Fruit fly (Drosophila melanogaster) whole organism, embryonic: ENCODE results near the gene CG10274.
A peak's percentile ranks its signal among the peaks of the same experiment; 100 is the strongest.

Experiments used
- Atf-2 ChIP-seq: fragments of 200-800 bp; sonication (Bioruptor generic); optimal IDR thresholded peaks from 2 replicates; lab custom pipeline; 2016; ENCODE audit warnings: missing biosample characterization, missing genetic modification characterization
- B-H2 ChIP-seq: fragments of 200-800 bp; sonication (Bioruptor generic); optimal IDR thresholded peaks from 2 replicates; lab custom pipeline; 2018; ENCODE audit warnings: missing biosample characterization, mild to moderate bottlenecking, missing genetic modification characterization
- CG10543 ChIP-seq: fragments of 200-800 bp; sonication (Bioruptor generic); optimal IDR thresholded peaks from 3 replicates; lab custom pipeline; 2017; ENCODE audit warnings: missing biosample characterization, mild to moderate bottlenecking, missing genetic modification characterization, moderate library complexity
- CG11247 ChIP-seq: fragments of 200-800 bp; sonication (Bioruptor generic); IDR thresholded peaks from 2 replicates; pipeline ENCODE4 v1.3.6; 2022; ENCODE audit warnings: missing biosample characterization, missing genetic modification characterization
- CG11398 ChIP-seq: fragments of 200-800 bp; sonication (Bioruptor generic); optimal IDR thresholded peaks from 2 replicates; lab custom pipeline; 2016; ENCODE audit warnings: missing biosample characterization, missing genetic modification characterization
- CG12155 ChIP-seq: fragments of 200-800 bp; sonication (Bioruptor generic); optimal IDR thresholded peaks from 3 replicates; lab custom pipeline; 2016; ENCODE audit warnings: missing biosample characterization, missing genetic modification characterization
- CG12219 ChIP-seq: fragments of 200-800 bp; sonication (Bioruptor generic); optimal IDR thresholded peaks from 3 replicates; lab custom pipeline; 2018; ENCODE audit warnings: missing biosample characterization, mild to moderate bottlenecking, missing genetic modification characterization
- CG13894 ChIP-seq: fragments of 200-800 bp; sonication (Bioruptor generic); optimal IDR thresholded peaks from 3 replicates; lab custom pipeline; 2018; ENCODE audit warnings: missing biosample characterization, mild to moderate bottlenecking, missing genetic modification characterization, moderate library complexity
- CG17612 ChIP-seq: fragments of 200-800 bp; sonication (Bioruptor generic); IDR thresholded peaks from 2 replicates; pipeline ENCODE4 v1.3.6; 2022; ENCODE audit warnings: missing biosample characterization, missing genetic modification characterization
- CG17829 ChIP-seq: fragments of 200-800 bp; optimal IDR thresholded peaks from 2 replicates; lab custom pipeline; 2019; ENCODE audit warnings: missing biosample characterization, mild to moderate bottlenecking, missing genetic modification characterization, moderate library complexity
- CG18764 ChIP-seq: fragments of 200-800 bp; sonication (Bioruptor generic); optimal IDR thresholded peaks from 3 replicates; lab custom pipeline; 2016; ENCODE audit warnings: missing biosample characterization, missing genetic modification characterization
- CG31365 ChIP-seq: fragments of 200-800 bp; sonication (Bioruptor generic); optimal IDR thresholded peaks from 2 replicates; lab custom pipeline; 2018; ENCODE audit warnings: missing biosample characterization, mild to moderate bottlenecking, missing genetic modification characterization
- CG3407 ChIP-seq: fragments of 200-800 bp; sonication (Bioruptor generic); optimal IDR thresholded peaks from 2 replicates; lab custom pipeline; 2018; ENCODE audit warnings: missing biosample characterization, mild to moderate bottlenecking, missing genetic modification characterization
- CG6175 ChIP-seq: fragments of 200-800 bp; sonication (Bioruptor generic); IDR thresholded peaks from 3 replicates; pipeline ENCODE4 v1.3.6; 2022; ENCODE audit warnings: missing biosample characterization, missing genetic modification characterization
- CG7556 ChIP-seq: fragments of 200-800 bp; sonication (Bioruptor generic); optimal IDR thresholded peaks from 2 replicates; lab custom pipeline; 2017; ENCODE audit warnings: missing biosample characterization, mild to moderate bottlenecking, missing genetic modification characterization
- CG8290 ChIP-seq, 3 experiments: fragments of 200-800 bp; sonication (Bioruptor generic); optimal IDR thresholded peaks; 2 replicates each; lab custom pipeline; 2016 to 2019; ENCODE audit warnings: missing biosample characterization in 3 of 3, missing genetic modification characterization in 3 of 3, mild to moderate bottlenecking in 2 of 3, moderate library complexity in 1 of 3
- Camta ChIP-seq: fragments of 200-800 bp; sonication (Bioruptor generic); optimal IDR thresholded peaks from 2 replicates; lab custom pipeline; 2016; ENCODE audit warnings: missing biosample characterization, missing genetic modification characterization
- Dad ChIP-seq: fragments of 200-800 bp; sonication (Bioruptor generic); optimal IDR thresholded peaks from 3 replicates; lab custom pipeline; 2016; ENCODE audit warnings: missing biosample characterization, missing genetic modification characterization
- Dfd ChIP-seq, 2 experiments: fragments of >200 bp; optimal IDR thresholded peaks; 2 replicates each; lab custom pipeline; 2017; ENCODE audit warnings: missing biosample characterization in 2 of 2, missing genetic modification characterization in 2 of 2
- Doc3 ChIP-seq: fragments of 200-800 bp; sonication (Bioruptor generic); IDR thresholded peaks from 3 replicates; pipeline ENCODE4 v1.3.6; 2022; ENCODE audit warnings: missing biosample characterization, missing genetic modification characterization; ENCODE audit not compliant: partially characterized antibody
- Dref ChIP-seq: fragments of 200-800 bp; sonication (Bioruptor generic); IDR thresholded peaks from 2 replicates; pipeline ENCODE4 v1.3.6; 2022; ENCODE audit warnings: missing biosample characterization, missing genetic modification characterization
- Fer3 ChIP-seq: fragments of 200-800 bp; sonication (Bioruptor generic); optimal IDR thresholded peaks from 2 replicates; lab custom pipeline; 2018; ENCODE audit warnings: missing biosample characterization, mild to moderate bottlenecking, missing genetic modification characterization, moderate library complexity
- Hand ChIP-seq: fragments of 200-800 bp; sonication (Bioruptor generic); optimal IDR thresholded peaks from 2 replicates; lab custom pipeline; 2017; ENCODE audit warnings: mild to moderate bottlenecking, missing biosample characterization, missing genetic modification reagents, missing genetic modification characterization
- Hsf ChIP-seq: fragments of 200-800 bp; sonication (Bioruptor generic); optimal IDR thresholded peaks from 3 replicates; lab custom pipeline; 2016; ENCODE audit warnings: missing biosample characterization, missing genetic modification characterization
- Max ChIP-seq: fragments of 200-800 bp; sonication (Bioruptor generic); optimal IDR thresholded peaks from 2 replicates; lab custom pipeline; 2016; ENCODE audit warnings: missing biosample characterization, mild to moderate bottlenecking, missing genetic modification characterization
- NfI ChIP-seq: fragments of 200-800 bp; sonication (Bioruptor generic); optimal IDR thresholded peaks from 3 replicates; lab custom pipeline; 2018; ENCODE audit warnings: missing biosample characterization, mild to moderate bottlenecking, missing genetic modification characterization, moderate library complexity
- PHDP ChIP-seq: fragments of 200-800 bp; sonication (Bioruptor generic); optimal IDR thresholded peaks from 3 replicates; lab custom pipeline; 2018; ENCODE audit warnings: missing biosample characterization, mild to moderate bottlenecking, missing genetic modification characterization, moderate library complexity
- Sry-β ChIP-seq: fragments of 200-800 bp; sonication (Bioruptor generic); optimal IDR thresholded peaks from 2 replicates; lab custom pipeline; 2018; ENCODE audit warnings: missing biosample characterization, mild to moderate bottlenecking, missing genetic modification characterization, moderate library complexity
- Ssrp ChIP-seq: fragments of 200-800 bp; sonication (Bioruptor generic); optimal IDR thresholded peaks from 2 replicates; lab custom pipeline; 2018; ENCODE audit warnings: missing biosample characterization, mild to moderate bottlenecking, missing genetic modification characterization, moderate library complexity
- ci ChIP-seq: fragments of 200-800 bp; sonication (Bioruptor generic); IDR thresholded peaks from 3 replicates; pipeline ENCODE4 v1.3.6; 2022; ENCODE audit warnings: missing biosample characterization, missing genetic modification characterization
- crp ChIP-seq, 2 experiments: fragments of 200-800 bp; sonication (Bioruptor generic); optimal IDR thresholded peaks; 2 replicates in 1 of 2; 3 replicates in 1 of 2; lab custom pipeline; 2017; ENCODE audit warnings: missing biosample characterization in 2 of 2, missing genetic modification characterization in 2 of 2, mild to moderate bottlenecking in 1 of 2, moderate library complexity in 1 of 2
- dm ChIP-seq: fragments of 200-800 bp; sonication (Bioruptor generic); optimal IDR thresholded peaks from 3 replicates; lab custom pipeline; 2016; ENCODE audit warnings: missing biosample characterization, missing genetic modification characterization
- dmrt99B ChIP-seq: fragments of 200-800 bp; sonication (Bioruptor generic); optimal IDR thresholded peaks from 2 replicates; lab custom pipeline; 2018; ENCODE audit warnings: missing biosample characterization, mild to moderate bottlenecking, missing genetic modification characterization, moderate library complexity
- eve ChIP-seq, 2 experiments: fragments of >200 bp; optimal IDR thresholded peaks; 2 replicates each; lab custom pipeline; 2017; ENCODE audit warnings: missing biosample characterization in 2 of 2, missing genetic modification characterization in 2 of 2
- fd102C ChIP-seq: fragments of 200-800 bp; sonication (Bioruptor generic); optimal IDR thresholded peaks from 2 replicates; lab custom pipeline; 2018; ENCODE audit warnings: missing biosample characterization, mild to moderate bottlenecking, missing genetic modification characterization, moderate library complexity
- grn ChIP-seq: fragments of 200-800 bp; sonication (Bioruptor generic); optimal IDR thresholded peaks from 3 replicates; lab custom pipeline; 2017; ENCODE audit warnings: missing biosample characterization, missing genetic modification characterization
- ham ChIP-seq: fragments of 200-800 bp; sonication (Bioruptor generic); IDR thresholded peaks from 2 replicates; pipeline ENCODE4 v1.3.6; 2022; ENCODE audit warnings: missing biosample characterization, missing genetic modification characterization
- kah ChIP-seq: fragments of 200-800 bp; sonication (Bioruptor generic); optimal IDR thresholded peaks from 2 replicates; lab custom pipeline; 2018; ENCODE audit warnings: missing biosample characterization, mild to moderate bottlenecking, missing genetic modification characterization
- knrl ChIP-seq: fragments of 200-800 bp; sonication (Bioruptor generic); IDR thresholded peaks from 3 replicates; pipeline ENCODE4 v1.3.6; 2022; ENCODE audit warnings: missing biosample characterization, missing genetic modification characterization; ENCODE audit not compliant: partially characterized antibody
- mam ChIP-seq: fragments of 200-800 bp; sonication (Bioruptor generic); optimal IDR thresholded peaks from 3 replicates; lab custom pipeline; 2016; ENCODE audit warnings: missing biosample characterization, missing genetic modification characterization
- p53 ChIP-seq: fragments of 200-800 bp; sonication (Bioruptor generic); optimal IDR thresholded peaks from 2 replicates; lab custom pipeline; 2016; ENCODE audit warnings: missing biosample characterization, missing genetic modification characterization
- peb ChIP-seq: fragments of 200-800 bp; sonication (Bioruptor generic); IDR thresholded peaks from 2 replicates; pipeline ENCODE4 v1.3.6; 2022; ENCODE audit warnings: missing biosample characterization, missing genetic modification characterization
- prd ChIP-seq, 3 experiments: fragments of >200 bp in 2 of 3; fragments of 200-800 bp in 1 of 3; sonication (Bioruptor generic) in 1 of 3; optimal IDR thresholded peaks in 2 of 3; IDR thresholded peaks in 1 of 3; 2 replicates in 2 of 3; 3 replicates in 1 of 3; pipeline versions ENCODE4 v1.3.6 to Lab custom; 2017 to 2022; ENCODE audit warnings: missing biosample characterization in 1 of 3, missing genetic modification characterization in 1 of 3
- pzg ChIP-seq: fragments of 200-800 bp; sonication (Bioruptor generic); optimal IDR thresholded peaks from 3 replicates; lab custom pipeline; 2018; ENCODE audit warnings: missing biosample characterization, mild to moderate bottlenecking, missing genetic modification characterization, moderate library complexity
- row ChIP-seq: fragments of 200-800 bp; sonication (Bioruptor generic); IDR thresholded peaks from 3 replicates; pipeline ENCODE4 v1.3.6; 2022; ENCODE audit warnings: missing biosample characterization, missing genetic modification characterization
- schlank ChIP-seq: fragments of 200-800 bp; sonication (Bioruptor generic); optimal IDR thresholded peaks from 2 replicates; lab custom pipeline; 2018; ENCODE audit warnings: missing biosample characterization, mild to moderate bottlenecking, missing genetic modification characterization
- tll ChIP-seq, 2 experiments: fragments of 200-800 bp in 1 of 2; fragments of >200 bp in 1 of 2; sonication (Bioruptor generic) in 1 of 2; optimal IDR thresholded peaks; 2 replicates each; lab custom pipeline; 2017 to 2019; ENCODE audit warnings: missing biosample characterization in 2 of 2, missing genetic modification characterization in 2 of 2, mild to moderate bottlenecking in 1 of 2, moderate library complexity in 1 of 2
- usp ChIP-seq: fragments of >200 bp; optimal IDR thresholded peaks from 2 replicates; lab custom pipeline; 2017; ENCODE audit warnings: missing biosample characterization, missing genetic modification characterization
- vvl ChIP-seq: fragments of 200-800 bp; sonication (Bioruptor generic); IDR thresholded peaks from 2 replicates; pipeline ENCODE4 v1.3.6; 2022; ENCODE audit warnings: missing biosample characterization, missing genetic modification characterization

CG10274 gene

dm6 chr3L:6142313-6142712, 39.3 kb downstream of the CG10274 start, which contains the start of gene Cpr65Aw:
TSS of gene Cpr65Aw (minus strand) at chr3L:6142413.
- TF ChIP-seq eve (GFP tag; optimal IDR thresholded peaks at IDR 0.05; lab: Kevin White, UChicago) (no peak), schlank (tag; lab: Kevin White, UChicago) (no peak), CG31365 (tag; lab: Kevin White, UChicago) (no peak), CG8290 (GFP tag; optimal IDR thresholded peaks at IDR 0.05; lab: Kevin White, UChicago) (no peak), CG8290 (tag; optimal IDR thresholded peaks at IDR 0.05; lab: Kevin White, UChicago) (no peak), Ssrp (tag; lab: Kevin White, UChicago) (no peak), NfI (GFP tag; lab: Kevin White, UChicago) (no peak), mam (GFP tag; lab: Kevin White, UChicago) (no peak), CG17829 (no peak), CG17612 (GFP tag; lab: Robert Waterston, UW) (no peak), ham (GFP tag; lab: Robert Waterston, UW) (no peak), CG11247 (no peak)

- TF ChIP-seq crp (GFP tag; optimal IDR thresholded peaks at IDR 0.05; lab: Kevin White, UChicago) (no peak), knrl (GFP tag; lab: Robert Waterston, UW) (no peak), ci (no peak), CG13894 (tag; lab: Kevin White, UChicago) (peak; percentile 78), p53 (GFP tag; lab: Kevin White, UChicago) (no peak), kah (GFP tag; lab: Kevin White, UChicago) (no peak), Hsf (GFP tag; lab: Kevin White, UChicago) (no peak), CG7556 (GFP tag; lab: Kevin White, UChicago) (no peak), Dref (GFP tag; lab: Robert Waterston, UW) (no peak), CG12219 (GFP tag; lab: Kevin White, UChicago) (no peak), Hand (no peak), peb (GFP tag; lab: Robert Waterston, UW) (no peak), prd (optimal IDR thresholded peaks at IDR 0.05; lab: Kevin White, UChicago) (no peak), prd (GFP tag; IDR thresholded peaks at IDR 0.05; lab: Robert Waterston, UW) (no peak), tll (GFP tag; optimal IDR thresholded peaks at IDR 0.05; lab: Kevin White, UChicago) (no peak), CG18764 (GFP tag; lab: Kevin White, UChicago) (no peak), row (GFP tag; lab: Robert Waterston, UW) (no peak), Dfd (GFP tag; optimal IDR thresholded peaks at IDR 0.05; lab: Kevin White, UChicago) (no peak), Doc3 (GFP tag; lab: Robert Waterston, UW) (no peak), PHDP (no peak), CG3407 (GFP tag; lab: Kevin White, UChicago) (no peak), pzg (no peak), Sry-β (no peak), dm (GFP tag; lab: Kevin White, UChicago) (no peak), CG11398 (GFP tag; lab: Kevin White, UChicago) (no peak), Atf-2 (no peak), dmrt99B (no peak), B-H2 (no peak), Max (GFP tag; lab: Kevin White, UChicago) (no peak), usp (no peak), CG12155 (GFP tag; lab: Kevin White, UChicago) (no peak), Fer3 (tag; lab: Kevin White, UChicago) (no peak), vvl (peak; percentile 70; the same call in 1 of the 2 replicates), CG10543 (GFP tag; lab: Kevin White, UChicago) (no peak), CG6175 (GFP tag; lab: Robert Waterston, UW) (no peak), Camta (GFP tag; lab: Kevin White, UChicago) (no peak), Dad (no peak), grn (GFP tag; lab: Kevin White, UChicago) (no peak), fd102C (GFP tag; lab: Kevin White, UChicago) (no peak)
These were observed 40.1 kb downstream of the CG10274 start for dm6 chr3L:6141538-6141937.
